Worm (Caenorhabditis elegans): ENCODE measurements around the gene C11G6.2.
A peak's percentile ranks its signal among the peaks of the same experiment; 100 is the strongest.

C11G6.2 gene

DNA sequence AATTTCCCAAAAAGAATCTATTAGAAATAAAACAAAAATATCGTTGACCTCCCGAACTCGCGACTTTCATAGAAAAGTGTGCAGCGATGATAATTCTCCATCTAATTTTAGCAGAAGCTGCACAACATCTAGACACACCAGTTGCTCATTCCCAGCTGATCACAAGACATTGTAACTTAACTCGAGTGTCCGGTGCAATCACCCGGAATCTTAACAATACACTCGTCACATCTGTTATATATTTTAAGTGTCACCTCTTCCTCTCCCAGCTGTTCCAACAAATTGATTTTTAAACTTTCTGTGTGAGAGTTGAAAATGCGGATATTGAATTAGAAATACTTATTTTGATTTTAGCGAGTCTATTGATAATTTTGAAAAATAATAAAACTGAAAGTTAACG lies 7.1 kb upstream of the C11G6.2 start:
- TF ChIP-seq B0310.2 (tag; optimal IDR thresholded peaks at IDR 0.05) (no peak), scrt-1 (GFP tag; IDR thresholded peaks at IDR 0.05) (no peak), tbx-11 (GFP tag; IDR thresholded peaks at IDR 0.05) (no peak), sea-1 (GFP tag; conservative IDR thresholded peaks at IDR 0.05) (no peak), ets-7 (tag; optimal IDR thresholded peaks at IDR 0.05) (no peak), ama-1 (optimal IDR thresholded peaks at IDR 0.05) (no peak), tbx-37 (GFP tag; conservative IDR thresholded peaks at IDR 0.05) (no peak), F13C5.2 (tag; optimal IDR thresholded peaks at IDR 0.05) (no peak), hmg-4 (GFP tag; optimal IDR thresholded peaks at IDR 0.05) (no peak), pes-1 (GFP tag; IDR thresholded peaks at IDR 0.05) (no peak), hmbx-1 (tag; optimal IDR thresholded peaks at IDR 0.05) (no peak), aly-1 (tag; optimal IDR thresholded peaks at IDR 0.05) (no peak), hnd-1 (tag; optimal IDR thresholded peaks at IDR 0.05) (no peak)

ce11 chrX:16321864-16322263 lies 6.6 kb upstream of the C11G6.2 start:
- no peak for TF ChIP-seq ama-1 (optimal IDR thresholded peaks at IDR 0.05)
- no peak for TF ChIP-seq hnd-1 (tag; optimal IDR thresholded peaks at IDR 0.05)
- TF ChIP-seq aly-1 (tag; optimal IDR thresholded peaks at IDR 0.05), result no peak
- no peak for TF ChIP-seq scrt-1 (GFP tag; IDR thresholded peaks at IDR 0.05)
- TF ChIP-seq tbx-37 (GFP tag; conservative IDR thresholded peaks at IDR 0.05), result no peak
- TF ChIP-seq pes-1 (GFP tag; IDR thresholded peaks at IDR 0.05), result no peak
- no peak for TF ChIP-seq ceh-13 (GFP tag; optimal IDR thresholded peaks at IDR 0.05)
- no peak for TF ChIP-seq tbx-11 (GFP tag; IDR thresholded peaks at IDR 0.05)
- no peak for TF ChIP-seq tra-4 (tag; optimal IDR thresholded peaks at IDR 0.05)
- TF ChIP-seq F13C5.2 (tag; optimal IDR thresholded peaks at IDR 0.05), result no peak
- TF ChIP-seq sea-1 (GFP tag; conservative IDR thresholded peaks at IDR 0.05), result no peak

DNA sequence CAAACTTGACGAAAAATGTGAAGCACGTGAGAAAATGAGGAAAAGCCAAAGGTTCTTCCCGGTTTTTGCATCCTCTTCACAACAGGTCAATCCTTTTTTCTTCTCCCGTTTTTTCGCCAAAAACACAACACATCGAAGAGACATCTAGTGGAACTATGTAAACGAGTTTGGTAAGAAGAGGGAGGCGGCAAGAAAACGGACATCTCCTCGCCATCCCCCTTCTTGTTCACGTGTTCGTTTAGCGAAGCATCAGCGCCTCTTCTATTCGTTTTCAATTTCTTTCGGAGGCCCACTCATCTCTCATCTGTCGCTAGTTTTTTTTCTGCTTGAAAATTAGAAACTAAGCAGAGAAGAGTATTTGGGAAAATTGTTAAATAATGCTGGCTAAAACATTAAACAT lies 4.2 kb upstream of the C11G6.2 start:
- no peak for TF ChIP-seq ceh-36 (tag; optimal IDR thresholded peaks at IDR 0.05)
- TF ChIP-seq sea-1 (GFP tag; conservative IDR thresholded peaks at IDR 0.05), result no peak
- no peak for TF ChIP-seq pes-1 (GFP tag; IDR thresholded peaks at IDR 0.05)

DNA sequence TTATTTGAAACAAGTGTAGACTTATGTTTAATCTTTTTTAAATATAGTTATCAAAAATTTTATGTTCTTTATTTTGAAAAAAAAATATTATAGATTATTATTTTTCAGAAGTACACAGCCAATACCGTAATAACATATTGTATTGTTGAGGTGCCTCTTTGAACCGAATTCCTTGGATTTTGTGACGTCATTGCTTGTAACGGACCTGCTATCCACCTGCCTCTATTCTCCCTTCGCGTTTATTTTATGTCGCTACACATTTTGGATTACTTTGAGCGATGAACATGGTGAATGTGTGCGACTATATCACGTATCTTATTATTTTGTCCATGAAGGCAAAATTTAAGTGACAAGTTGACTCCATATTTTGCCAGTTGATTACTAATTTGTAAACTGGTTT lies 1.2 kb upstream of the C11G6.2 start:
- TF ChIP-seq flt-1 (GFP tag; IDR thresholded peaks at IDR 0.05), result no peak
- TF ChIP-seq ama-1 (optimal IDR thresholded peaks at IDR 0.05), result no peak

DNA sequence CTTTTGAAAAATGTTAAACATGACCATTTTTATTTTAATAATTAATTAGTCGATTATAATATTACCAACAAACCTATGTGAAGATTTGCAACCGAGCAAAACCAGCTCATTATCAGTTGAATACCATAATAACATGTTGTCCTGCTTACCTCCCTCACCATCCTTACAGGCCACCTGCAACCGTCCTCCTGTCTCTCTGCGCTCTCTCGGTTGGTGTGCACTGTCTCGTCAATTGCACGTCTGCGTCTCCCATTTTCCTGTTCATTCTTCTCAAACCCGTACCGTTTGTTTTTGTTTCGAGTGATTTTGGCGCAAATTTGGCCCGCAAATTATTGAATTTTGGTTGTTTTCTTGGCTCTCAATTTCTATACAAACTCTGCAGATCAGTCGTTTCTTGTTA lies 3.0 kb downstream of the C11G6.2 start:
- TF ChIP-seq tbx-37 (GFP tag; conservative IDR thresholded peaks at IDR 0.05) (no peak), pes-1 (GFP tag; IDR thresholded peaks at IDR 0.05) (no peak), hmg-4 (GFP tag; optimal IDR thresholded peaks at IDR 0.05) (no peak), ceh-13 (GFP tag; optimal IDR thresholded peaks at IDR 0.05) (no peak), F13C5.2 (tag; optimal IDR thresholded peaks at IDR 0.05) (no peak), ets-7 (tag; optimal IDR thresholded peaks at IDR 0.05) (no peak)

ce11 chrX:16331932-16332485 lies 3.6 kb downstream of the C11G6.2 start, which contains the start of gene taf-3:
Gene taf-3, plus strand, starts transcription at chrX:16332435.
- TF ChIP-seq aly-1 (tag; optimal IDR thresholded peaks at IDR 0.05) (no peak), F13C5.2 (tag; optimal IDR thresholded peaks at IDR 0.05) (peak; percentile 22)

DNA sequence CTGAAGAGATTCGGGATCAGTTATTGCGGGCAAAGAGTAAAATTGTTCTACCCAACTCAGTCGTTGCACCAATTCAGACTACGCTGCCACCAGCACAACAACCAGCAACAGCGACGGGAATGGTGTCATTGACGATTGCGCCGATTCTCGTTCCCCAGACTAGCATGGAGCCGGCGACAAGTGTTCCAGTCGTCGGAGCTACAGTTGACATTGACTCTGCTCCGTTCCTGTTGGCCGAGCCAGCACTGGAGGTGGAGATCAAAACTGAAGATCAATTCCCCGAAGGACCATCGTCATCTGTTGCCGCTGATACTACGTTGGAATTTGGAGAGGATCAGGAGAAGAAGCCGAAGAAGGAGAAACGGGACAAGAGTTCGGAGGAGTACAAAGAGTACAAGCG lies 7.0 kb downstream of the C11G6.2 start:
- TF ChIP-seq flt-1 (GFP tag; IDR thresholded peaks at IDR 0.05) (no peak), pes-1 (GFP tag; IDR thresholded peaks at IDR 0.05) (no peak), F13C5.2 (tag; optimal IDR thresholded peaks at IDR 0.05) (no peak), tbx-11 (GFP tag; IDR thresholded peaks at IDR 0.05) (no peak), tra-4 (tag; optimal IDR thresholded peaks at IDR 0.05) (no peak)

DNA sequence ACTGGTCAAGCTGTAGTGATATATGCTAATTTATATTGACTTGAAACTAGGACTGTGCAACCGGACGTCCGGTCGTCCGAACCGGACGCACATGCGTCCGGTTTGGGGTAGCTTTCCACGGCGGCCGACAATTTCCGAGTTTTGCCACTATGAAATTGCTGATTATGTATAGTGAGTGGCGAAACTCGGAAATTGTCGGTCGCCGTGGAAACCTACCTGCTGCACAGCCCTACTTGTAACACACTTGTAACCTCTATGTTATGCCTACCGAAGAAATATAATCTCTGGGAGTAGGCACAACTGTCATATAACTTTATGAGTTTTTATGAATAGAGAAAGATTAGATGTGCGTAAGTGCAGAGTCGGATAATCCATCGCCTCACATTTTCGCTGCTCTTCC lies 8.5 kb downstream of the C11G6.2 start:
- TF ChIP-seq ets-7 (tag; optimal IDR thresholded peaks at IDR 0.05), result no peak
- TF ChIP-seq tbx-37 (GFP tag; conservative IDR thresholded peaks at IDR 0.05), result no peak
- TF ChIP-seq hnd-1 (tag; optimal IDR thresholded peaks at IDR 0.05), result no peak
- no peak for TF ChIP-seq hmg-4 (GFP tag; optimal IDR thresholded peaks at IDR 0.05)
- no peak for TF ChIP-seq aly-1 (tag; optimal IDR thresholded peaks at IDR 0.05)
- no peak for TF ChIP-seq B0310.2 (tag; optimal IDR thresholded peaks at IDR 0.05)
- no peak for TF ChIP-seq ceh-36 (tag; optimal IDR thresholded peaks at IDR 0.05)
- TF ChIP-seq ama-1 (optimal IDR thresholded peaks at IDR 0.05), result no peak
- no peak for TF ChIP-seq sea-1 (GFP tag; conservative IDR thresholded peaks at IDR 0.05)
- no peak for TF ChIP-seq tbx-11 (GFP tag; IDR thresholded peaks at IDR 0.05)
- TF ChIP-seq scrt-1 (GFP tag; IDR thresholded peaks at IDR 0.05), result no peak
- TF ChIP-seq pes-1 (GFP tag; IDR thresholded peaks at IDR 0.05), result no peak
- TF ChIP-seq flt-1 (GFP tag; IDR thresholded peaks at IDR 0.05), result no peak
- no peak for TF ChIP-seq ceh-13 (GFP tag; optimal IDR thresholded peaks at IDR 0.05)

DNA sequence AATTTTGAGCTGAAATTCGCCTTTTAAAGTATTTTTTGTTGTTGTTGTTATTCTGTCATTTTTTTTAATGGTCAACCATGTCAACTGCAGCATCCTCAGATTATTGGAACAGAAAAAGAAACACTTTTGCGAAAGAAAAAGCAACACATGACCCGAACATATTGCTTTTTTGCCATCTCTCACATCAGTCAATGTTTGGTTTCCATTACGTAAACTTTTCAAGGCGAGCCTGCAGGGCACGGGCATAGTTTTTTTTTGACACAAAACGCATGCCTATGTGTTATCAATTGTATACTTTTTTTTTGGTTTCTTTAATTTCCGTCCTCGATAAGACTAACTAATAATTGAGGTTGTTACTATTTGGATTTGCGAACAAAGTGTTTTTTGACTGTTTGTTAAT lies 9.0 kb downstream of the C11G6.2 start:
- TF ChIP-seq tbx-11 (GFP tag; IDR thresholded peaks at IDR 0.05) (no peak), hmbx-1 (tag; optimal IDR thresholded peaks at IDR 0.05) (no peak)

ce11 chrX:16339207-16339606 lies 10.8 kb downstream of the C11G6.2 start:
- TF ChIP-seq tbx-37 (GFP tag; conservative IDR thresholded peaks at IDR 0.05) (no peak), sea-1 (GFP tag; conservative IDR thresholded peaks at IDR 0.05) (no peak), ama-1 (optimal IDR thresholded peaks at IDR 0.05) (no peak), hmbx-1 (tag; optimal IDR thresholded peaks at IDR 0.05) (no peak), aly-1 (tag; optimal IDR thresholded peaks at IDR 0.05) (no peak), ets-7 (tag; optimal IDR thresholded peaks at IDR 0.05) (no peak), scrt-1 (GFP tag; IDR thresholded peaks at IDR 0.05) (no peak), F13C5.2 (tag; optimal IDR thresholded peaks at IDR 0.05) (no peak), hmg-4 (GFP tag; optimal IDR thresholded peaks at IDR 0.05) (no peak), tra-4 (tag; optimal IDR thresholded peaks at IDR 0.05) (no peak), tbx-11 (GFP tag; IDR thresholded peaks at IDR 0.05) (no peak), hnd-1 (tag; optimal IDR thresholded peaks at IDR 0.05) (no peak), flt-1 (GFP tag; IDR thresholded peaks at IDR 0.05) (no peak), ceh-13 (GFP tag; optimal IDR thresholded peaks at IDR 0.05) (no peak), ceh-36 (tag; optimal IDR thresholded peaks at IDR 0.05) (no peak), pes-1 (GFP tag; IDR thresholded peaks at IDR 0.05) (no peak)
